Fruit fly (Drosophila melanogaster): ENCODE data around the gene CG17931.

Gene CG17931

dm6 chr3R:16337053-16337385 lies 22.2 kb downstream of the CG17931 start (continued):
- peak; percentile 69 for TF ChIP-seq tin (GFP tag; optimal IDR thresholded peaks at IDR 0.05)
- no peak for TF ChIP-seq CG10147 (GFP tag; optimal IDR thresholded peaks at IDR 0.05)
- no peak for TF ChIP-seq CG2129 (GFP tag; IDR thresholded peaks at IDR 0.05; ENCODE audit: partially characterized antibody)
- TF ChIP-seq wor (GFP tag; IDR thresholded peaks at IDR 0.05) = 0 out of 2 replicates have a peak, but pooled peaks have one; percentile 20
- peak; percentile 51 for TF ChIP-seq E2f1 (GFP tag; IDR thresholded peaks at IDR 0.05)
- peak; percentile 7 for TF ChIP-seq CoRest (tag; optimal IDR thresholded peaks at IDR 0.05)
- peak; percentile 67 for TF ChIP-seq jumu (GFP tag; optimal IDR thresholded peaks at IDR 0.05)
- TF ChIP-seq CG7556 (GFP tag; optimal IDR thresholded peaks at IDR 0.05) = no peak
- TF ChIP-seq CG9437 (GFP tag; optimal IDR thresholded peaks at IDR 0.05) = no peak
- peak; percentile 63 for TF ChIP-seq pnt (GFP tag; optimal IDR thresholded peaks at IDR 0.05)
- TF ChIP-seq dati (GFP tag; IDR thresholded peaks at IDR 0.05) = 0 out of 2 replicates have a peak, but pooled peaks have one; percentile 27
- TF ChIP-seq CG14050 (GFP tag; IDR thresholded peaks at IDR 0.05) = no peak
- no peak for TF ChIP-seq stc (GFP tag; IDR thresholded peaks at IDR 0.05)
- TF ChIP-seq psq (GFP tag; optimal IDR thresholded peaks at IDR 0.05) = peak; percentile 5
- TF ChIP-seq CG4424 (GFP tag; optimal IDR thresholded peaks at IDR 0.05) = peak; percentile 76
- TF ChIP-seq Drgx (GFP tag; IDR thresholded peaks at IDR 0.05) = peak; percentile 51; the same call in 1 of the 2 replicates
- no peak for TF ChIP-seq CG2120 (GFP tag; optimal IDR thresholded peaks at IDR 0.05)
- peak; percentile 16; the same call in 1 of the 3 replicates for TF ChIP-seq tgo (GFP tag; IDR thresholded peaks at IDR 0.05)
- no peak for TF ChIP-seq gsb (GFP tag; IDR thresholded peaks at IDR 0.05)
- TF ChIP-seq CG13287 (GFP tag; IDR thresholded peaks at IDR 0.05; ENCODE audit: partially characterized antibody) = no peak
- TF ChIP-seq lbe (GFP tag; optimal IDR thresholded peaks at IDR 0.05) = no peak
- TF ChIP-seq CG11696 (GFP tag; IDR thresholded peaks at IDR 0.05) = 0 out of 2 replicates have a peak, but pooled peaks have one; percentile 35
- TF ChIP-seq pan (optimal IDR thresholded peaks at IDR 0.05) = no peak
- TF ChIP-seq pan (GFP tag; optimal IDR thresholded peaks at IDR 0.05 in 1 of 2, IDR thresholded peaks at IDR 0.05 in 1 of 2) = peak in 1 of 2 experiments; percentile 27
- no peak for TF ChIP-seq CG13894 (tag; optimal IDR thresholded peaks at IDR 0.05)
- peak; percentile 78 for TF ChIP-seq Spps (tag; optimal IDR thresholded peaks at IDR 0.05)
- TF ChIP-seq toy (GFP tag; IDR thresholded peaks at IDR 0.05) = no peak
- TF ChIP-seq CG17802 (tag; optimal IDR thresholded peaks at IDR 0.05) = no peak
- TF ChIP-seq CG4360 (GFP tag; IDR thresholded peaks at IDR 0.05) = no peak
- peak; percentile 48 for TF ChIP-seq CG30403 (GFP tag; optimal IDR thresholded peaks at IDR 0.05)
- TF ChIP-seq Atf6 (GFP tag; IDR thresholded peaks at IDR 0.05) = no peak
- TF ChIP-seq ssp (GFP tag; IDR thresholded peaks at IDR 0.05) = peak; percentile 45; the same call in 1 of the 2 replicates
- peak; percentile 28 for TF ChIP-seq Usf (GFP tag; optimal IDR thresholded peaks at IDR 0.05)
- no peak for TF ChIP-seq Hr39 (optimal IDR thresholded peaks at IDR 0.05)
- peak; percentile 76 for TF ChIP-seq CG14710 (tag; optimal IDR thresholded peaks at IDR 0.05)
- TF ChIP-seq Dp (GFP tag; optimal IDR thresholded peaks at IDR 0.05) = no peak
- TF ChIP-seq vnd (GFP tag; IDR thresholded peaks at IDR 0.05; ENCODE audit: partially characterized antibody) = no peak
- peak; percentile 1 for TF ChIP-seq CG12942 (GFP tag; optimal IDR thresholded peaks at IDR 0.05)
- peak; percentile 56 for TF ChIP-seq Hr3 (GFP tag; optimal IDR thresholded peaks at IDR 0.05)
- peak; percentile 26 for TF ChIP-seq slp2 (GFP tag; optimal IDR thresholded peaks at IDR 0.05)
- peak; percentile 79 for TF ChIP-seq CG8765 (GFP tag; IDR thresholded peaks at IDR 0.05)
- TF ChIP-seq HLHmδ (GFP tag; optimal IDR thresholded peaks at IDR 0.05) = no peak
- TF ChIP-seq sc (optimal IDR thresholded peaks at IDR 0.05) = no peak
- TF ChIP-seq sc (GFP tag; optimal IDR thresholded peaks at IDR 0.05) = no peak
- peak; percentile 76 for TF ChIP-seq Kr (GFP tag; optimal IDR thresholded peaks at IDR 0.05)
- no peak for TF ChIP-seq Lpt (GFP tag; optimal IDR thresholded peaks at IDR 0.05)
- TF ChIP-seq CG6272 (GFP tag; IDR thresholded peaks at IDR 0.05) = 0 out of 2 replicates have a peak, but pooled peaks have one; percentile 27
- no peak for TF ChIP-seq CTCF (GFP tag; optimal IDR thresholded peaks at IDR 0.05)
- peak; percentile 66 for TF ChIP-seq gcm (GFP tag; optimal IDR thresholded peaks at IDR 0.05)
- TF ChIP-seq caup (GFP tag; optimal IDR thresholded peaks at IDR 0.05; ENCODE audit: severe bottlenecking) = no peak
- TF ChIP-seq CG7271 (tag; optimal IDR thresholded peaks at IDR 0.05) = peak; percentile 38
- peak; percentile 36 for TF ChIP-seq CG10462 (GFP tag; optimal IDR thresholded peaks at IDR 0.05)
- no peak for TF ChIP-seq CG14014 (GFP tag; IDR thresholded peaks at IDR 0.05)
